Worm (Caenorhabditis elegans): ENCODE results near the gene aqp-4.

Gene aqp-4

DNA sequence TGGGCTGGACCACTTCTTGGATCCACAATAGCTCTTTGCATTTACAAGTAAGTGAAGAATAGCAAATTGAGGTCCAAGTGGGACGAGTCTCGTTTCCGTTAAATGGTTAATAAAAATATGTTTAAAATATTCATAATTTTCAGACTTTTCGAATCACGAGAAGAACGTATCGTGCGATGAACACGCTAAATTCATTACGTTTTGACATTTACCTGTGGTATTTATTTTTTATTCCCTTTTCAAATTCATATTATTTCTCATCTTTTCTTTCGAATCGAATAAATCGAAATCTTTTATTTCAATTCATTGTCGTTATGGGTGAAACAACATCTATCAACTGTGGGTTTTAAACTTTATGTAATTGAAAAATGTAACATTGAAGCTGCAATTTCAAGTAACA is 2.0 kb downstream of the aqp-4 start, which contains the start of gene marc-1:
marc-1 (plus strand) TSS at position 301 of the 400 bp plus-strand sequence.
- no peak for TF ChIP-seq ceh-14 (tag; optimal IDR thresholded peaks at IDR 0.05)

DNA sequence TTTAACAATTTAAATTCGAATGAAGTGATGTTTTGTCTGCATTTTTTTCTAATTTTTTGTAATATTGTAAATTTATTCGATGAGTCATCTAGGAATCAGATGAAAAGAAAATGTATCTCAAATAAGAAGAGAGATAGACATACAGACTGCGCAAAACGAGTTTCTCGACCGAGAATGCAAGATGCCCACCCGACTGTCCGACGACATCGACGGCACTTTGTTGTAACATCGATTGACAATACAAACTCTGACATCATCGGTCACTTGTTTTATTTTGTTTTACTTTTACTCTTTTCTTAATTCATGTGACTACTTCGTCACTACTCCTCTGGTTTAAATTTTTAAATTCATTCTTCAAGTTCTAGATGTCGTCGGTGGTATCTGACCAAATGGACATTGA is 3.5 kb downstream of the aqp-4 start, which contains the start of gene sta-2:
sta-2 (plus strand) TSS at position 349 of the 400 bp plus-strand sequence.
- TF ChIP-seq gmeb-2 (tag; optimal IDR thresholded peaks at IDR 0.05) (no peak), Y22D7AL.16 (tag; optimal IDR thresholded peaks at IDR 0.05) (no peak), unc-55 (GFP tag; optimal IDR thresholded peaks at IDR 0.05) (no peak), odd-2 (tag; optimal IDR thresholded peaks at IDR 0.05) (no peak), pros-1 (tag; optimal IDR thresholded peaks at IDR 0.05) (no peak), sox-2 (GFP tag; IDR thresholded peaks at IDR 0.05) (no peak), ceh-9 (tag; optimal IDR thresholded peaks at IDR 0.05) (no peak)

DNA sequence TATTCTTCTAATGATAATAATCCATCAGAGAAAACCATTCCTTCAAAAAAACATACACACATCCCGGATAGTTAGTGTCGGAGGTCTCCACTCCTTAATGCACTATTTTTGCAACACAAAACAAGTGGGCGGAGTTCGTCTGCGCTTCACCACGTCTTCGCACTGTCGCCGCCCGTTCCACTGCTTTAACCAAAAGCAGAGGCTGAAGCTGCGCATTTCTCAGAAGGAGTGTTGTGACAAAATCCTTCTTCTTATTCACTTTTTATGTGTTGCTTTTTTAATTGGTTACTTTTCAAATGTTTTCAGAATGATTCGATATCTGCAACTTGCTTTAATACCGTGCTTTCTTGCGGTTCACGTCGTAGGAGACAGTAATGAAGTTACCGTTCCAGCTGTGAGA is 7.6 kb downstream of the aqp-4 start, which contains the start of gene F58E6.13:
F58E6.13 (plus strand) TSS at position 301 of the 400 bp plus-strand sequence.
- TF ChIP-seq eyg-1 (tag; optimal IDR thresholded peaks at IDR 0.05) = no peak
- TF ChIP-seq gmeb-2 (tag; optimal IDR thresholded peaks at IDR 0.05) = no peak
- TF ChIP-seq nhr-232 (tag; optimal IDR thresholded peaks at IDR 0.05) = no peak
- TF ChIP-seq pqm-1 (tag; optimal IDR thresholded peaks at IDR 0.05) = no peak
- TF ChIP-seq fkh-6 (tag; optimal IDR thresholded peaks at IDR 0.05) = no peak
- no peak for TF ChIP-seq lim-6 (tag; optimal IDR thresholded peaks at IDR 0.05)
- no peak for TF ChIP-seq ahr-1 (tag; optimal IDR thresholded peaks at IDR 0.05)
- no peak for TF ChIP-seq pha-4 (tag; optimal IDR thresholded peaks at IDR 0.05)
- no peak for TF ChIP-seq ceh-45 (GFP tag; IDR thresholded peaks at IDR 0.05)
- TF ChIP-seq ttx-3 (tag; optimal IDR thresholded peaks at IDR 0.05) = no peak
- TF ChIP-seq pag-3 (tag; optimal IDR thresholded peaks at IDR 0.05; ENCODE audit: borderline replicate concordance) = no peak

DNA sequence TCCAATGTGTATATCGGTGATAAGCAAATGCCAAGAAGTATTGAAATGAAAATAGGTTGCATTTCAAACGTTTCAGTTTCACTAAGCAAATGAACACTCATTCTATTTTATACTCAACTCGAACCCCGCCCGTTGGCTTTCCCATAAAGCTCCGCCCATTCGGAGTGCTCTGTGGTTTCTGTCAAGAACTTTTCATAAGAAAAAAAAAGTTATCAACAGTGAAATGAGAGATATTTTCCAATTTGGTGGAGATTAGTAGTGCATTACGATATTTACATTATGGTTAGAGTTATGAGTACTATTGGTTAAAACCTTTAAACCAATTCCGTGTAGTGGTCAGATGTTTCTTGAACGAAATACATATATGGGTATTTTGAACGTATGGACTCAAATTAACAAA is 13.0 kb downstream of the aqp-4 start, which contains the start of gene F58E6.4:
F58E6.4 (minus strand) TSS at position 101 of the 400 bp plus-strand sequence.
- TF ChIP-seq fkh-6 (tag; optimal IDR thresholded peaks at IDR 0.05) = no peak
- no peak for TF ChIP-seq hlh-6 (tag; optimal IDR thresholded peaks at IDR 0.05)

DNA sequence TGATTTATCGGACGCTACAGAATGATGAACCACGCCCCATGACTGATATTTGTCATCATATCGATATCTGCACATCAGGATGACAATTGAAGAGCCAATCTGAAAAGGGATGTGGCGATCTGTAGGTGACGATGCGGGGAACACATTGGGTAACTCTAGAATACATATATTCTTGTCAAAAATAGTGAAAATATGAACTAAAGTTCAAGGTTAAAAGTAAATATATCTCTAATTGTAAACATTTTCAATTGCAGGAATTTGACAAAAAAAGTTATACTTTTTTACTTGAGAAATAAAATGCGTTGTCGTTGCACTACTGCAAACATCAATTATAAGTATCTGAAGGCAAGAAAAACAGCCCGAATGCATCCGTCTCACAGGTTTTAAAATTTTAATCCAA is 15.6 kb downstream of the aqp-4 start, which contains the start of gene F58E6.6:
F58E6.6 (minus strand) TSS at position 101 of the 400 bp plus-strand sequence.
- TF ChIP-seq dmd-4 (tag; optimal IDR thresholded peaks at IDR 0.05; ENCODE audit: borderline replicate concordance) (no peak), hlh-6 (tag; optimal IDR thresholded peaks at IDR 0.05) (no peak), C38D4.7 (GFP tag; optimal IDR thresholded peaks at IDR 0.05) (no peak), pat-9 (tag; optimal IDR thresholded peaks at IDR 0.05) (no peak), ceh-30 (tag; optimal IDR thresholded peaks at IDR 0.05) (no peak), npax-4 (tag; optimal IDR thresholded peaks at IDR 0.05) (no peak), pag-3 (tag; optimal IDR thresholded peaks at IDR 0.05; ENCODE audit: borderline replicate concordance) (no peak), ceh-9 (tag; optimal IDR thresholded peaks at IDR 0.05) (no peak), gmeb-2 (tag; optimal IDR thresholded peaks at IDR 0.05) (no peak), ceh-22 (tag; optimal IDR thresholded peaks at IDR 0.05) (no peak), pqm-1 (tag; optimal IDR thresholded peaks at IDR 0.05) (no peak)

DNA sequence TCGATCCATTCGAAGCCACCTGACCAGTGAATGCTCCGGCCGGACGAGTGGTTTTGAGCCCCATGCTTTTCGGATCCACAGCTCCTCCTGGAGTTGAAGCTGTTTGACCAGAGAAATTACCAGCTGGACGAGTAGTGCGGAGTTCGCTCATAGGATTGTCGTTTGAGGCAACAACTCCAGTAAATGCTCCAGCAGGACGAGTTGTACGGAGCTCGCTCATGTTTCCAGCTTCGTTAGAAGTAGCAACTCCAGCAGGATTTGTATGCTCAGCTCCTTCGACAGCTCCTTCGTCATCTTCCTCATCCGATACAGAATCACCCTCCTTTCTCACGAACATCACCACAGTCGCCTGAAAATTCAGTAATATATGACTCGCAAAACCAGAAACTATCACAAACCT is 16.2 kb downstream of the aqp-4 start:
- no peak for TF ChIP-seq dmd-4 (tag; optimal IDR thresholded peaks at IDR 0.05; ENCODE audit: borderline replicate concordance)

DNA sequence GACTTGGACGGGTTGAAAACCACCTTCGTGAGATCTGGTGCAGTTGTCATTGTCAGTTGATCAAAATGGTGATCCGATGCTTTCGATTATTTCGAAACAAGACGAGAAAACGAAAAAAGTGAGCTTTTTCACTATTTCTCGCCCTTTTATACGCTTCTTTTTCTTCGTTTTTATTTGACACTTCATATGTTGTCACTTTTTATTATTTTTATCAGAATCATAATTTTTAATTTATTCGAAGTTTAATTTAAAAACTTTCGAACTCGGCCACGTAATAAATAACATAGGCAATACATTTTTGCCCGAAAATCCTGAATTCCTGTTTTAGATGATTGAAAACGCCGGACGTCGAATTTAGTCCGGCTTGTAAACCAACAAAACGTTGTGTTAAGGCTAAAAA is 17.1 kb downstream of the aqp-4 start, which contains the start of gene F58E6.5:
F58E6.5 (minus strand) TSS at position 101 of the 400 bp plus-strand sequence.
- no peak for TF ChIP-seq elt-4 (tag; optimal IDR thresholded peaks at IDR 0.05)
- TF ChIP-seq che-1 (tag; optimal IDR thresholded peaks at IDR 0.05) = no peak
- no peak for TF ChIP-seq tbx-7 (tag; optimal IDR thresholded peaks at IDR 0.05)
- TF ChIP-seq ets-4 (tag; optimal IDR thresholded peaks at IDR 0.05) = no peak
- TF ChIP-seq Y22D7AL.16 (tag; optimal IDR thresholded peaks at IDR 0.05) = no peak
- TF ChIP-seq ceh-34 (tag; optimal IDR thresholded peaks at IDR 0.05) = no peak
- TF ChIP-seq nhr-11 (tag; optimal IDR thresholded peaks at IDR 0.05) = no peak
- no peak for TF ChIP-seq ceh-22 (tag; optimal IDR thresholded peaks at IDR 0.05)
- TF ChIP-seq F13H6.1 (tag; optimal IDR thresholded peaks at IDR 0.05) = no peak
- TF ChIP-seq K09A11.1 (tag; optimal IDR thresholded peaks at IDR 0.05; ENCODE audit: insufficient read depth) = no peak
- TF ChIP-seq hlh-8 (tag; optimal IDR thresholded peaks at IDR 0.05) = no peak
- no peak for TF ChIP-seq ref-2 (tag; optimal IDR thresholded peaks at IDR 0.05)
- no peak for TF ChIP-seq nfya-1 (tag; optimal IDR thresholded peaks at IDR 0.05)
- no peak for TF ChIP-seq ceh-30 (tag; optimal IDR thresholded peaks at IDR 0.05)
- no peak for TF ChIP-seq ceh-19 (GFP tag; optimal IDR thresholded peaks at IDR 0.05)
- TF ChIP-seq C38D4.7 (GFP tag; optimal IDR thresholded peaks at IDR 0.05) = no peak
- no peak for TF ChIP-seq gmeb-2 (tag; optimal IDR thresholded peaks at IDR 0.05)
